Fruit fly (Drosophila melanogaster) whole organism, embryonic: ENCODE results near the gene CG5021.

Experiments used
- C15 ChIP-seq: fragments of 200-800 bp; sonication (Bioruptor generic); IDR thresholded peaks from 3 replicates; pipeline ENCODE4 v1.3.6; 2022; ENCODE audit warnings: missing biosample characterization, missing genetic modification characterization
- CG4820 ChIP-seq: fragments of 200-800 bp; sonication (Bioruptor generic); optimal IDR thresholded peaks from 3 replicates; lab custom pipeline; 2016; ENCODE audit warnings: missing biosample characterization, missing genetic modification characterization
- Med ChIP-seq: fragments of 200-800 bp; sonication (Bioruptor generic); peaks from one replicate; lab custom pipeline; 2016; ENCODE audit warnings: missing biosample characterization, missing genetic modification characterization, mild to moderate bottlenecking, inconsistent platforms, moderate library complexity
- Tbp ChIP-seq: fragments of >200 bp; optimal IDR thresholded peaks from 2 replicates; lab custom pipeline; 2018; ENCODE audit warnings: missing biosample characterization, missing genetic modification characterization
- grn ChIP-seq: fragments of 200-800 bp; sonication (Bioruptor generic); optimal IDR thresholded peaks from 3 replicates; lab custom pipeline; 2017; ENCODE audit warnings: missing biosample characterization, missing genetic modification characterization
- gt ChIP-seq: fragments of 200-800 bp; sonication (Bioruptor generic); IDR thresholded peaks from 2 replicates; pipeline ENCODE4 v1.3.6; 2022; ENCODE audit warnings: missing biosample characterization, missing genetic modification characterization
- pb ChIP-seq: fragments of 200-800 bp; sonication (Bioruptor generic); optimal IDR thresholded peaks from 3 replicates; lab custom pipeline; 2016; ENCODE audit warnings: missing biosample characterization, missing genetic modification characterization
- vfl ChIP-seq: fragments of 200-800 bp; sonication (Bioruptor generic); optimal IDR thresholded peaks from 2 replicates; lab custom pipeline; 2016; ENCODE audit warnings: missing biosample characterization, missing genetic modification characterization

DNA sequence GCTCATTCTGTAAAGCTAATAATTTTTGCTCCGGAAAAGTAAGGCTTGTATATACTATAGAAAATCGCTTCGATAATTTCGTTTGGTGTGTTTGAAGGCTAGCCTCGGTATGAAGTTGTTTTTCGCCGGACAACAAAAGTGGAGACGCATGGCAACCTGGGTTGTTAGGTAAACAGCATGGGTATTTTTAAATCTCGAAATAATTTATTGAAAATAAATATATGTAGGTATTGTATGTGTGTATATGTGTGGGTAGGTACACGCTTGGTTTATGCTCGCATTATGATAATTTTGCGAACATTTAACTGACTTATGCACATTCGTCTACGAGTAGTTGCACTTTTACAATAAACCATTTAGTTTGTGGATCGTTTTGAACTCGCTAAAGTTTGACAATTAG is 23.5 kb downstream of the CG5021 start, which contains the start of gene CG5280:
- TF ChIP-seq grn (GFP tag; lab: Kevin White, UChicago) (no peak), pb (GFP tag; lab: Kevin White, UChicago) (no peak), C15 (GFP tag; lab: Robert Waterston, UW) (no peak), Tbp (GFP tag; lab: Kevin White, UChicago) (no peak), Med (GFP tag; lab: Kevin White, UChicago) (no peak), gt (GFP tag; lab: Robert Waterston, UW) (no peak), vfl (GFP tag; lab: Kevin White, UChicago) (no peak), CG4820 (GFP tag; lab: Kevin White, UChicago) (no peak)
